Worm (Caenorhabditis elegans) whole organism, young adult: ENCODE data around the gene rpoa-1.

ENCODE experiments used
- ccch-3 ChIP-seq: fragments of 200-800 bp; sonication (Bioruptor generic); optimal IDR thresholded peaks from 2 replicates; lab custom pipeline; 2018; ENCODE audit warnings: mild to moderate bottlenecking, missing genetic modification characterization, missing compliant biosample characterization
- ceh-27 ChIP-seq: fragments of 200-800 bp; sonication (Bioruptor generic); optimal IDR thresholded peaks from 2 replicates; lab custom pipeline; 2018; ENCODE audit warnings: mild to moderate bottlenecking, missing genetic modification characterization, moderate library complexity, missing compliant biosample characterization
- ceh-91 ChIP-seq: fragments of 200-800 bp; sonication (Bioruptor generic); IDR thresholded peaks from 2 replicates; pipeline ENCODE4 v1.3.6; 2022; ENCODE audit warnings: missing genetic modification reagents, missing genetic modification characterization, missing compliant biosample characterization
- mcd-1 ChIP-seq: fragments of 200-800 bp; sonication (Bioruptor generic); IDR thresholded peaks from 2 replicates; pipeline ENCODE4 v1.3.6; 2022; ENCODE audit warnings: missing genetic modification reagents, missing genetic modification characterization, missing compliant biosample characterization
- mes-4 ChIP-seq: sonication (generic microtip); optimal IDR thresholded peaks from 2 replicates; lab custom pipeline; 2016; ENCODE audit warnings: missing genotype, missing genetic modification characterization, missing compliant biosample characterization
- pbrm-1 ChIP-seq: fragments of 200-800 bp; sonication (Bioruptor generic); IDR thresholded peaks from 2 replicates; pipeline ENCODE4 v1.3.6; 2022; ENCODE audit warnings: missing genetic modification reagents, missing genetic modification characterization, missing compliant biosample characterization
- pha-4 ChIP-seq: fragments of 150-350 bp; sonication (generic microtip); optimal IDR thresholded peaks from 2 replicates; lab custom pipeline; 2014; ENCODE audit warnings: missing biosample characterization, missing genetic modification reagents, missing genetic modification characterization
- snpc-3.4 ChIP-seq: sonication (generic microtip); optimal IDR thresholded peaks from 2 replicates; lab custom pipeline; 2017; ENCODE audit warnings: missing genetic modification characterization, mild to moderate bottlenecking, missing compliant biosample characterization, antibody characterized with exemption, moderate library complexity, missing genotype, missing genetic modification reagents
- ztf-26 ChIP-seq: sonication (generic microtip); optimal IDR thresholded peaks from 2 replicates; lab custom pipeline; 2017; ENCODE audit warnings: missing genetic modification characterization, missing compliant biosample characterization

ce11 chrII:13678555-13679119 is 16.0 kb downstream of the rpoa-1 start:
- TF ChIP-seq ztf-26 (tag; lab: Kevin White, UChicago) (peak; percentile 66), pha-4 (tag; lab: Kevin White, UChicago) (no peak), pbrm-1 (GFP tag; lab: Robert Waterston, UW) (no peak), ccch-3 (no peak), ceh-27 (GFP tag; lab: Kevin White, UChicago) (no peak), snpc-3.4 (tag; lab: Kevin White, UChicago) (no peak), mes-4 (tag; lab: Kevin White, UChicago) (no peak), mcd-1 (GFP tag; lab: Robert Waterston, UW) (no peak), ceh-91 (no peak)
